Worm (Caenorhabditis elegans): ENCODE data around the gene srxa-13.
A peak's percentile ranks its signal among the peaks of the same experiment; 100 is the strongest.

The srxa-13 gene

ce11 chrV:13890473-13890872 lies 39.1 kb upstream of the srxa-13 start, which contains the start of gene lbp-8:
lbp-8 (plus strand) TSS chrV:13890773.
- TF ChIP-seq tbx-2 (tag; optimal IDR thresholded peaks at IDR 0.05) (no peak), snpc-4 (tag; optimal IDR thresholded peaks at IDR 0.05) (no peak), nhr-25 (tag; optimal IDR thresholded peaks at IDR 0.05) (no peak), hmg-11 (tag; optimal IDR thresholded peaks at IDR 0.05) (no peak), jun-1 (tag; optimal IDR thresholded peaks at IDR 0.05) (no peak), unc-39 (tag; optimal IDR thresholded peaks at IDR 0.05) (no peak), elt-2 (tag; optimal IDR thresholded peaks at IDR 0.05) (no peak), ztf-11 (tag; optimal IDR thresholded peaks at IDR 0.05) (no peak), ceh-28 (tag; optimal IDR thresholded peaks at IDR 0.05) (no peak), eor-1 (tag; optimal IDR thresholded peaks at IDR 0.05) (no peak), sea-2 (GFP tag; optimal IDR thresholded peaks at IDR 0.05) (no peak), ceh-16 (tag; optimal IDR thresholded peaks at IDR 0.05) (no peak), unc-62 (GFP tag; optimal IDR thresholded peaks at IDR 0.05) (no peak), nhr-77 (tag; optimal IDR thresholded peaks at IDR 0.05) (no peak), ZK546.5 (tag; optimal IDR thresholded peaks at IDR 0.05) (no peak), lin-15B (tag; optimal IDR thresholded peaks at IDR 0.05) (no peak), ztf-4 (tag; optimal IDR thresholded peaks at IDR 0.05) (no peak), ceh-9 (tag; optimal IDR thresholded peaks at IDR 0.05) (no peak), nhr-43 (tag; optimal IDR thresholded peaks at IDR 0.05; ENCODE audit: poor library complexity, severe bottlenecking) (no peak)

ce11 chrV:13891489-13891888 lies 38.1 kb upstream of the srxa-13 start:
- no peak for TF ChIP-seq fos-1 (tag; optimal IDR thresholded peaks at IDR 0.05)
- peak; percentile 47 for TF ChIP-seq elt-2 (tag; optimal IDR thresholded peaks at IDR 0.05)
- peak; percentile 80 for TF ChIP-seq pqm-1 (tag; optimal IDR thresholded peaks at IDR 0.05)

ce11 chrV:13892457-13893375 lies 36.9 kb upstream of the srxa-13 start, which contains the start of gene sptl-3:
sptl-3 (plus strand) TSS chrV:13893325.
- TF ChIP-seq lin-15B (tag; optimal IDR thresholded peaks at IDR 0.05) (peak; percentile 54), nhr-23 (tag; optimal IDR thresholded peaks at IDR 0.05) (peak; percentile 53), nfya-1 (tag; optimal IDR thresholded peaks at IDR 0.05; ENCODE audit: insufficient read depth) (peak; percentile 18), elt-3 (tag; optimal IDR thresholded peaks at IDR 0.05) (peak; percentile 0 to 46 (median 14)), pqm-1 (tag; optimal IDR thresholded peaks at IDR 0.05) (peak; percentile 18), ceh-82 (tag; optimal IDR thresholded peaks at IDR 0.05) (no peak), nhr-25 (tag; optimal IDR thresholded peaks at IDR 0.05) (peak; percentile 48), snpc-4 (tag; optimal IDR thresholded peaks at IDR 0.05) (no peak), jun-1 (tag; optimal IDR thresholded peaks at IDR 0.05) (peak; percentile 56), hmg-11 (tag; optimal IDR thresholded peaks at IDR 0.05) (peak; percentile 3), nhr-43 (tag; optimal IDR thresholded peaks at IDR 0.05; ENCODE audit: poor library complexity, severe bottlenecking) (peak; percentile 71), elt-2 (tag; optimal IDR thresholded peaks at IDR 0.05) (peak; percentile 92), unc-62 (GFP tag; optimal IDR thresholded peaks at IDR 0.05) (no peak), zag-1 (tag; optimal IDR thresholded peaks at IDR 0.05) (no peak)

- TF ChIP-seq pqm-1 (tag; optimal IDR thresholded peaks at IDR 0.05), result peak; percentile 92
- TF ChIP-seq nhr-43 (tag; optimal IDR thresholded peaks at IDR 0.05; ENCODE audit: poor library complexity, severe bottlenecking), result no peak
- TF ChIP-seq nhr-77 (tag; optimal IDR thresholded peaks at IDR 0.05), result no peak
- TF ChIP-seq elt-2 (tag; optimal IDR thresholded peaks at IDR 0.05), result peak; percentile 93
- no peak for TF ChIP-seq elt-1 (tag; optimal IDR thresholded peaks at IDR 0.05)
Measured at ce11 chrV:13893583-13893982, 36.0 kb upstream of the srxa-13 start.

- TF ChIP-seq mml-1 (tag; optimal IDR thresholded peaks at IDR 0.05) (no peak), unc-39 (tag; optimal IDR thresholded peaks at IDR 0.05) (no peak), ceh-82 (tag; optimal IDR thresholded peaks at IDR 0.05) (no peak), elt-2 (tag; optimal IDR thresholded peaks at IDR 0.05) (peak; percentile 59), elt-3 (tag; optimal IDR thresholded peaks at IDR 0.05) (no peak), pqm-1 (tag; optimal IDR thresholded peaks at IDR 0.05) (peak; percentile 51), ceh-9 (tag; optimal IDR thresholded peaks at IDR 0.05) (no peak)
Measured at ce11 chrV:13898356-13898755, 31.2 kb upstream of the srxa-13 start, which contains the start of gene cyp-35C1. cyp-35C1 (minus strand) TSS chrV:13898487.

ce11 chrV:13899213-13899612 lies 30.4 kb upstream of the srxa-13 start, which contains the start of gene oac-3:
oac-3 (plus strand) TSS chrV:13899513.
- TF ChIP-seq snpc-4 (tag; optimal IDR thresholded peaks at IDR 0.05) (no peak), R02D3.7 (tag; optimal IDR thresholded peaks at IDR 0.05) (no peak), ceh-28 (tag; optimal IDR thresholded peaks at IDR 0.05) (no peak), ztf-4 (tag; optimal IDR thresholded peaks at IDR 0.05) (no peak), nhr-43 (tag; optimal IDR thresholded peaks at IDR 0.05; ENCODE audit: poor library complexity, severe bottlenecking) (no peak), lin-15B (tag; optimal IDR thresholded peaks at IDR 0.05) (no peak), tbx-2 (tag; optimal IDR thresholded peaks at IDR 0.05) (no peak), nhr-76 (tag; optimal IDR thresholded peaks at IDR 0.05) (no peak), skn-1 (tag; optimal IDR thresholded peaks at IDR 0.05) (no peak)

Data from whole organism, L3 larva.